Worm (Caenorhabditis elegans) whole organism, L4 larva: ENCODE data around the gene sri-2.

ENCODE experiments used
- F49E8.2 ChIP-seq: sonication (generic microtip); optimal IDR thresholded peaks from 2 replicates; lab custom pipeline; 2016; ENCODE audit warnings: missing compliant biosample characterization, mild to moderate bottlenecking, missing genetic modification characterization, borderline replicate concordance
- T20F7.1 ChIP-seq: fragments of 200-800 bp; sonication (Bioruptor generic); optimal IDR thresholded peaks from 2 replicates; lab custom pipeline; 2018; ENCODE audit warnings: mild to moderate bottlenecking, missing genetic modification characterization, missing compliant biosample characterization
- ama-1 ChIP-seq: fragments of 150-350 bp; optimal IDR thresholded peaks from 2 replicates; lab custom pipeline; 2014; ENCODE audit warnings: inconsistent platforms, mixed read lengths
- fos-1 ChIP-seq: fragments of 150-350 bp; optimal IDR thresholded peaks from 2 replicates; lab custom pipeline; 2014; ENCODE audit warnings: missing biosample characterization, missing genetic modification characterization
- gei-8 ChIP-seq: fragments of 200-800 bp; sonication (Bioruptor generic); optimal IDR thresholded peaks from 2 replicates; lab custom pipeline; 2018; ENCODE audit warnings: mild to moderate bottlenecking, missing genetic modification characterization, missing compliant biosample characterization
- hlh-30 ChIP-seq: sonication (generic microtip); optimal IDR thresholded peaks from 2 replicates; lab custom pipeline; 2017; ENCODE audit warnings: antibody characterized with exemption, mild to moderate bottlenecking, missing genetic modification characterization, missing compliant biosample characterization; ENCODE audit not compliant: insufficient read depth
- lim-7 ChIP-seq: fragments of 200-800 bp; sonication (Bioruptor generic); IDR thresholded peaks from 2 replicates; pipeline ENCODE4 v1.3.6; 2022; ENCODE audit warnings: missing genetic modification characterization, missing compliant biosample characterization
- lin-13 ChIP-seq: fragments of 150-350 bp; optimal IDR thresholded peaks from 2 replicates; lab custom pipeline; 2014; ENCODE audit warnings: missing biosample characterization, missing genetic modification reagents, missing genetic modification characterization
- lsy-2 ChIP-seq, 2 experiments: fragments of 150-350 bp in 1 of 2; sonication (generic microtip) in 1 of 2; optimal IDR thresholded peaks; 2 replicates each; lab custom pipeline; 2014 to 2017; ENCODE audit warnings: missing biosample characterization in 2 of 2, missing genetic modification characterization in 2 of 2
- nhr-11 ChIP-seq: fragments of 150-350 bp; optimal IDR thresholded peaks from 2 replicates; lab custom pipeline; 2014; ENCODE audit warnings: missing biosample characterization, missing genetic modification characterization
- nhr-25 ChIP-seq: sonication (generic microtip); optimal IDR thresholded peaks from 2 replicates; lab custom pipeline; 2017; ENCODE audit warnings: missing genetic modification characterization, mild to moderate bottlenecking, missing compliant biosample characterization, antibody characterized with exemption, moderate library complexity, borderline replicate concordance; ENCODE audit not compliant: insufficient read depth
- nhr-77 ChIP-seq: fragments of 150-350 bp; optimal IDR thresholded peaks from 2 replicates; lab custom pipeline; 2014; ENCODE audit warnings: missing biosample characterization, missing genetic modification characterization
- sdz-12 ChIP-seq: fragments of 200-800 bp; sonication (Bioruptor generic); optimal IDR thresholded peaks from 2 replicates; lab custom pipeline; 2018; ENCODE audit warnings: mild to moderate bottlenecking, missing genetic modification characterization, missing compliant biosample characterization
- set-16 ChIP-seq: fragments of 200-800 bp; sonication (Bioruptor generic); IDR thresholded peaks from 2 replicates; pipeline ENCODE4 v1.3.6; 2022; ENCODE audit warnings: missing genetic modification reagents, missing genetic modification characterization, missing compliant biosample characterization

- no peak for TF ChIP-seq fos-1 (tag; lab: Kevin White, UChicago)
- no peak for TF ChIP-seq hlh-30 (tag; lab: Kevin White, UChicago)
- no peak for TF ChIP-seq lim-7 (GFP tag; lab: Robert Waterston, UW)
- TF ChIP-seq nhr-11 (tag; lab: Kevin White, UChicago), result no peak
- TF ChIP-seq sdz-12, result no peak
- TF ChIP-seq nhr-77 (tag; lab: Kevin White, UChicago), result no peak
- TF ChIP-seq set-16 (GFP tag; lab: Robert Waterston, UW), result no peak
- no peak for TF ChIP-seq lsy-2 (tag; optimal IDR thresholded peaks at IDR 0.05; lab: Kevin White, UChicago)
- TF ChIP-seq ama-1 (lab: Kevin White, UChicago), result no peak
- TF ChIP-seq gei-8 (GFP tag; lab: Kevin White, UChicago), result no peak
- no peak for TF ChIP-seq F49E8.2 (tag; lab: Kevin White, UChicago)
- TF ChIP-seq nhr-25, result no peak
- no peak for TF ChIP-seq T20F7.1 (GFP tag; lab: Kevin White, UChicago)
- no peak for TF ChIP-seq lin-13 (GFP tag; lab: Kevin White, UChicago)
Observed at ce11 chrV:15952762-15953161, 12.3 kb downstream of the sri-2 start, which contains the start of gene srw-56.
